Worm (Caenorhabditis elegans) whole organism, young adult: ENCODE results near the gene F25E5.1.

Experiments used
- F22D6.2 ChIP-seq: sonication (generic microtip); optimal IDR thresholded peaks from 2 replicates; lab custom pipeline; 2016; ENCODE audit warnings: mild to moderate bottlenecking, missing genetic modification characterization, missing compliant biosample characterization
- F23B12.7 ChIP-seq: sonication (generic microtip); optimal IDR thresholded peaks from 2 replicates; lab custom pipeline; 2017; ENCODE audit warnings: missing genetic modification characterization, mild to moderate bottlenecking, missing compliant biosample characterization, antibody characterized with exemption, moderate library complexity; ENCODE audit not compliant: insufficient read depth
- Y56A3A.18 ChIP-seq: fragments of 200-800 bp; sonication (Bioruptor generic); IDR thresholded peaks from 2 replicates; pipeline ENCODE4 v1.3.6; 2022; ENCODE audit warnings: missing genetic modification reagents, missing genetic modification characterization, missing compliant biosample characterization
- ama-1 ChIP-seq, 3 experiments: fragments of 150-350 bp in 1 of 3; sonication (generic microtip) in 2 of 3; optimal IDR thresholded peaks; 2 replicates each; lab custom pipeline; 2014 to 2018; ENCODE audit warnings: missing biosample characterization in 2 of 3, missing genetic modification characterization in 2 of 3, missing genetic modification reagents in 2 of 3
- aptf-3 ChIP-seq: fragments of 200-800 bp; sonication (Bioruptor generic); IDR thresholded peaks from 2 replicates; pipeline ENCODE4 v1.3.6; 2022; ENCODE audit warnings: missing genetic modification characterization, missing compliant biosample characterization
- ccch-3 ChIP-seq: fragments of 200-800 bp; sonication (Bioruptor generic); optimal IDR thresholded peaks from 2 replicates; lab custom pipeline; 2018; ENCODE audit warnings: mild to moderate bottlenecking, missing genetic modification characterization, missing compliant biosample characterization
- ceh-79 ChIP-seq: sonication (generic microtip); optimal IDR thresholded peaks from 2 replicates; lab custom pipeline; 2017; ENCODE audit warnings: mild to moderate bottlenecking, missing genetic modification characterization, missing compliant biosample characterization
- dpl-1 ChIP-seq: fragments of 150-350 bp; optimal IDR thresholded peaks from 2 replicates; lab custom pipeline; 2014; ENCODE audit warnings: missing biosample characterization, missing genetic modification reagents, missing genetic modification characterization
- efl-1 ChIP-seq: fragments of 150-350 bp; optimal IDR thresholded peaks from 2 replicates; lab custom pipeline; 2014; ENCODE audit warnings: missing biosample characterization, missing genetic modification reagents, missing genetic modification characterization
- fkh-3 ChIP-seq: sonication (generic microtip); optimal IDR thresholded peaks from 2 replicates; lab custom pipeline; 2016; ENCODE audit warnings: mild to moderate bottlenecking, missing genetic modification characterization, missing compliant biosample characterization
- sea-2 ChIP-seq: fragments of 200-800 bp; sonication (Bioruptor generic); IDR thresholded peaks from 2 replicates; pipeline ENCODE4 v1.3.6; 2022; ENCODE audit warnings: missing genetic modification characterization, missing compliant biosample characterization
- snpc-3.4 ChIP-seq: sonication (generic microtip); optimal IDR thresholded peaks from 2 replicates; lab custom pipeline; 2017; ENCODE audit warnings: missing genetic modification characterization, mild to moderate bottlenecking, missing compliant biosample characterization, antibody characterized with exemption, moderate library complexity, missing genotype, missing genetic modification reagents
- unc-62 ChIP-seq: fragments of 150-350 bp; optimal IDR thresholded peaks from 2 replicates; lab custom pipeline; 2014; ENCODE audit warnings: missing biosample characterization, missing genetic modification reagents, missing genetic modification characterization

ce11 chrV:7506207-7506606, 40.5 kb downstream of the F25E5.1 start:
- no peak for TF ChIP-seq dpl-1 (GFP tag; lab: Kevin White, UChicago)
- TF ChIP-seq fkh-3 (tag; lab: Kevin White, UChicago) = no peak
- TF ChIP-seq sea-2 = no peak
- no peak for TF ChIP-seq unc-62
- TF ChIP-seq snpc-3.4 (tag; lab: Kevin White, UChicago) = no peak
- TF ChIP-seq ama-1 (optimal IDR thresholded peaks at IDR 0.05; lab: Kevin White, UChicago) = no peak
- TF ChIP-seq ama-1 (GFP tag; optimal IDR thresholded peaks at IDR 0.05; lab: Kevin White, UChicago) = no peak
- no peak for TF ChIP-seq aptf-3
- 0 out of 2 replicates have a peak, but pooled peaks have one; percentile 30 for TF ChIP-seq Y56A3A.18
- peak; percentile 60 for TF ChIP-seq F23B12.7 (tag; lab: Kevin White, UChicago)
- no peak for TF ChIP-seq efl-1 (GFP tag; lab: Kevin White, UChicago)
- TF ChIP-seq ceh-79 (tag; lab: Kevin White, UChicago) = no peak
- no peak for TF ChIP-seq F22D6.2
- no peak for TF ChIP-seq ccch-3 (GFP tag; lab: Kevin White, UChicago)
